Fruit fly (Drosophila melanogaster): ENCODE data around the gene CG33767.

dm6 chr3L:22648372-22648771, 2.3 kb downstream of the CG33767 start, which contains the start of gene CG33770:
- TF ChIP-seq CG8159 (tag; optimal IDR thresholded peaks at IDR 0.05): no peak
- TF ChIP-seq CG10348 (GFP tag; IDR thresholded peaks at IDR 0.05): no peak
- no peak for TF ChIP-seq CG32121 (GFP tag; IDR thresholded peaks at IDR 0.05)
- no peak for TF ChIP-seq Ets98B (GFP tag; IDR thresholded peaks at IDR 0.05)
- TF ChIP-seq EcR (GFP tag; optimal IDR thresholded peaks at IDR 0.05): no peak
- no peak for TF ChIP-seq Pif1A (GFP tag; optimal IDR thresholded peaks at IDR 0.05)
- no peak for TF ChIP-seq CG4496 (GFP tag; IDR thresholded peaks at IDR 0.05)
- TF ChIP-seq Pif1B (GFP tag; optimal IDR thresholded peaks at IDR 0.05): no peak
- TF ChIP-seq CG13204 (GFP tag; optimal IDR thresholded peaks at IDR 0.05): no peak
- TF ChIP-seq CG12605 (GFP tag; IDR thresholded peaks at IDR 0.05): no peak
- TF ChIP-seq CG9948 (tag; optimal IDR thresholded peaks at IDR 0.05): no peak
- no peak for TF ChIP-seq CG14655 (GFP tag; optimal IDR thresholded peaks at IDR 0.05)
- no peak for TF ChIP-seq CG15710 (tag; optimal IDR thresholded peaks at IDR 0.05)

Measured in whole organism, pupa.